Fruit fly (Drosophila melanogaster) whole organism, prepupa: ENCODE data around the gene fd96Cb.

Source experiments
- CG10631 ChIP-seq: fragments of 200-800 bp; sonication (Bioruptor generic); optimal IDR thresholded peaks from 2 replicates; lab custom pipeline; 2016; ENCODE audit warnings: missing biosample characterization, missing genetic modification characterization
- CG11294 ChIP-seq: fragments of 200-800 bp; sonication (Bioruptor generic); IDR thresholded peaks from 2 replicates; pipeline ENCODE4 v1.3.6; 2022; ENCODE audit warnings: missing biosample characterization, missing genetic modification characterization
- CG11762 ChIP-seq: fragments of 200-800 bp; sonication (Bioruptor generic); optimal IDR thresholded peaks from 3 replicates; lab custom pipeline; 2016; ENCODE audit warnings: missing biosample characterization, missing genetic modification characterization; ENCODE audit not compliant: insufficient read depth
- CG6808 ChIP-seq: fragments of 200-800 bp; sonication (Bioruptor generic); optimal IDR thresholded peaks from 3 replicates; lab custom pipeline; 2017; ENCODE audit warnings: missing biosample characterization, missing genetic modification characterization, mild to moderate bottlenecking, moderate library complexity, missing genetic modification reagents
- CG9139 ChIP-seq: fragments of 200-800 bp; sonication (Bioruptor generic); optimal IDR thresholded peaks from 3 replicates; lab custom pipeline; 2017; ENCODE audit warnings: missing biosample characterization, mild to moderate bottlenecking, missing genetic modification characterization
- Eip93F ChIP-seq: fragments of 200-800 bp; sonication (Bioruptor generic); optimal IDR thresholded peaks from 2 replicates; lab custom pipeline; 2016; ENCODE audit warnings: missing biosample characterization, mild to moderate bottlenecking, missing genetic modification characterization
- Lpt ChIP-seq: fragments of 200-800 bp; sonication (Bioruptor generic); optimal IDR thresholded peaks from 3 replicates; lab custom pipeline; 2016; ENCODE audit warnings: missing biosample characterization, missing genetic modification characterization
- OdsH ChIP-seq: fragments of 200-800 bp; sonication (Bioruptor generic); optimal IDR thresholded peaks from 3 replicates; lab custom pipeline; 2016; ENCODE audit warnings: missing biosample characterization, missing genetic modification characterization
- Sox15 ChIP-seq: fragments of 200-800 bp; sonication (Bioruptor generic); optimal IDR thresholded peaks from 3 replicates; lab custom pipeline; 2016; ENCODE audit warnings: missing biosample characterization, missing genetic modification characterization
- dsx ChIP-seq: fragments of 200-800 bp; optimal IDR thresholded peaks from 3 replicates; lab custom pipeline; 2019; ENCODE audit warnings: missing biosample characterization, mild to moderate bottlenecking, missing genetic modification characterization, moderate library complexity; ENCODE audit not compliant: poor library complexity, severe bottlenecking
- fd59A ChIP-seq: fragments of 200-800 bp; sonication (Bioruptor generic); optimal IDR thresholded peaks from 2 replicates; lab custom pipeline; 2017; ENCODE audit warnings: missing biosample characterization, mild to moderate bottlenecking, missing genetic modification characterization, missing genetic modification reagents
- fd85E ChIP-seq: fragments of 200-800 bp; sonication (Bioruptor generic); optimal IDR thresholded peaks from 3 replicates; lab custom pipeline; 2016; ENCODE audit warnings: missing biosample characterization, missing genetic modification characterization
- fkh ChIP-seq: fragments of 200-800 bp; sonication (Bioruptor generic); optimal IDR thresholded peaks from 3 replicates; lab custom pipeline; 2017; ENCODE audit warnings: missing biosample characterization, mild to moderate bottlenecking, missing genetic modification characterization, moderate library complexity
- salr ChIP-seq, 2 experiments: fragments of 200-800 bp; sonication (Bioruptor generic); optimal IDR thresholded peaks; 3 replicates each; lab custom pipeline; 2016 to 2018; ENCODE audit warnings: missing biosample characterization in 2 of 2, missing genetic modification characterization in 2 of 2, mild to moderate bottlenecking in 1 of 2

dm6 chr3R:25122736-25123211 is 28.0 kb downstream of the fd96Cb start, which contains the start of the genes CG31510 and TTLL5:
- no peak for TF ChIP-seq CG6808
- no peak for TF ChIP-seq salr (GFP tag; optimal IDR thresholded peaks at IDR 0.05; lab: Kevin White, UChicago)
- TF ChIP-seq dsx (GFP tag; lab: Kevin White, UChicago) = no peak
- no peak for TF ChIP-seq fd85E (GFP tag; lab: Kevin White, UChicago)
- TF ChIP-seq fd59A = no peak
- no peak for TF ChIP-seq Lpt (GFP tag; lab: Kevin White, UChicago)
- no peak for TF ChIP-seq CG10631 (GFP tag; lab: Kevin White, UChicago)
- no peak for TF ChIP-seq OdsH (GFP tag; lab: Kevin White, UChicago)
- no peak for TF ChIP-seq CG9139
- no peak for TF ChIP-seq Sox15 (GFP tag; lab: Kevin White, UChicago)
- no peak for TF ChIP-seq CG11762
- TF ChIP-seq CG11294 (GFP tag; lab: Robert Waterston, UW) = no peak
- no peak for TF ChIP-seq fkh (GFP tag; lab: Kevin White, UChicago)
- TF ChIP-seq Eip93F (GFP tag; lab: Kevin White, UChicago) = no peak
